Worm (Caenorhabditis elegans) whole organism, early embryonic: ENCODE results near the gene F12A10.6.

Source experiments
- ama-1 ChIP-seq: fragments of 150-350 bp; optimal IDR thresholded peaks from 2 replicates; lab custom pipeline; 2014
- hmg-4 ChIP-seq: fragments of 200-800 bp; sonication (Bioruptor generic); optimal IDR thresholded peaks from 2 replicates; lab custom pipeline; 2018; ENCODE audit warnings: mild to moderate bottlenecking, missing genetic modification characterization, missing compliant biosample characterization
- scrt-1 ChIP-seq: fragments of 200-800 bp; sonication (Bioruptor generic); IDR thresholded peaks from 2 replicates; pipeline ENCODE4 v1.3.6; 2022; ENCODE audit warnings: missing genetic modification characterization, missing compliant biosample characterization
- tbx-11 ChIP-seq: fragments of 200-800 bp; sonication (Bioruptor generic); IDR thresholded peaks from 2 replicates; pipeline ENCODE4 v1.3.6; 2022; ENCODE audit warnings: missing genetic modification characterization, missing compliant biosample characterization

DNA sequence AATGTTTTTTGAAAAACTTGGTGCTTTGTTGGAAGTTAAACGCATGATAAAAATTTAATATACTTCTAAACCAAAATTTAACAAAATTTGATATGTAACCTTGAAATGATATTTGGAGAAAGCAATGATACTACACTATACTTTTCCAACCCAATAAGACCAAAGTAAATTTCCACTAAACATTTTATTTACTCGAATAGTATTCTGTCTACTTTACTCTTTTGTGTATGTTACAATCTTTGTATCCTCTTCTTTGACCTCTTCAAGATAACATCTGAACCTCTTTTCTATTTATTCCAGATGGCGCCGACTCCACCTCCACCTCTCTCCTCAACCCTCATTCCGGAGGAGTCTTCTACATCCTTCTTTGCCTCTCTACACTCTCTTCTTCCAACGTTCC, 40.8 kb downstream of the F12A10.6 start, which contains the start of gene dhs-5:
- TF ChIP-seq scrt-1 (GFP tag; lab: Robert Waterston, UW) (no peak), ama-1 (lab: Kevin White, UChicago) (no peak), hmg-4 (GFP tag; lab: Kevin White, UChicago) (no peak), tbx-11 (no peak)
